Worm (Caenorhabditis elegans) whole organism, midembryonic: ENCODE measurements around the gene algn-13.

Experiments
- T22C8.4 ChIP-seq: fragments of 200-800 bp; sonication (Bioruptor generic); IDR thresholded peaks from 2 replicates; pipeline ENCODE4 v1.3.6; 2022; ENCODE audit warnings: missing genetic modification characterization, missing compliant biosample characterization
- cog-1 ChIP-seq: sonication (generic microtip); optimal IDR thresholded peaks from 2 replicates; lab custom pipeline; 2016; ENCODE audit warnings: missing genetic modification characterization, missing compliant biosample characterization
- flt-1 ChIP-seq: fragments of 200-800 bp; sonication (Bioruptor generic); IDR thresholded peaks from 2 replicates; pipeline ENCODE4 v1.3.6; 2022; ENCODE audit warnings: missing genetic modification characterization, missing compliant biosample characterization
- klf-2 ChIP-seq: fragments of 200-800 bp; sonication (Bioruptor generic); conservative IDR thresholded peaks from 2 replicates; pipeline ENCODE4 v1.3.6; 2022; ENCODE audit warnings: missing genetic modification reagents, missing genetic modification characterization, missing compliant biosample characterization
- med-1 ChIP-seq: sonication (generic microtip); optimal IDR thresholded peaks from 2 replicates; lab custom pipeline; 2017; ENCODE audit warnings: missing genetic modification characterization, mild to moderate bottlenecking, missing compliant biosample characterization, antibody characterized with exemption, missing genetic modification reagents; ENCODE audit not compliant: insufficient read depth
- ref-1 ChIP-seq: fragments of 200-800 bp; sonication (Bioruptor generic); conservative IDR thresholded peaks from 2 replicates; pipeline ENCODE4 v1.3.6; 2022; ENCODE audit warnings: missing genetic modification reagents, missing genetic modification characterization, missing compliant biosample characterization
- tab-1 ChIP-seq: fragments of 200-800 bp; sonication (Bioruptor generic); IDR thresholded peaks from 2 replicates; pipeline ENCODE4 v1.3.6; 2022; ENCODE audit warnings: missing genetic modification characterization, missing compliant biosample characterization
- ztf-23 ChIP-seq: fragments of 200-800 bp; sonication (Bioruptor generic); IDR thresholded peaks from 2 replicates; pipeline ENCODE4 v1.3.6; 2022; ENCODE audit warnings: missing genetic modification reagents, missing genetic modification characterization, missing compliant biosample characterization
- ztf-29 ChIP-seq: fragments of 200-800 bp; sonication (Bioruptor generic); IDR thresholded peaks from 2 replicates; pipeline ENCODE4 v1.3.6; 2022; ENCODE audit warnings: missing genetic modification reagents, missing genetic modification characterization, missing compliant biosample characterization

algn-13 gene

DNA sequence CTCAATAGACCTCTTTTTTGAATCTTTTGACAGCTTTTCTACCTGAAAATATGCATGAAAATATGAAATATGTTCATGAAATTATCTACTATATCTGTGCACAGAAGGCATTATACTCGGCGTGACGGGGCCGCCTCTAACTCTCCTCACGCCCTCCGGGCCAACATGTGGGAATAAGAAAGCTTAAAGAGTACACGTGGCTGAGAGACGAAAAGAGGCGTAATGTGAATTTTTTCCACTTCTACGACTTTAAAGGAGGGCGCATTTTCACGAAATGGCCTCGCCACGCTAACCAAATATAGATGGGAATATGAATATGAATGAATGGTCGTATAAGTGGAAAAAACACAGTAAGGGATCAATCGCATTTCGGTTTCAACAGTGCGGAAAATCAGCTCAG, 4.1 kb downstream of the algn-13 start:
- TF ChIP-seq klf-2 (GFP tag; lab: Robert Waterston, UW): no peak
- TF ChIP-seq tab-1 (GFP tag; lab: Robert Waterston, UW): no peak
- TF ChIP-seq ztf-29 (GFP tag; lab: Robert Waterston, UW): no peak
- no peak for TF ChIP-seq flt-1 (GFP tag; lab: Robert Waterston, UW)
- no peak for TF ChIP-seq ref-1 (GFP tag; lab: Robert Waterston, UW)
- no peak for TF ChIP-seq med-1

DNA sequence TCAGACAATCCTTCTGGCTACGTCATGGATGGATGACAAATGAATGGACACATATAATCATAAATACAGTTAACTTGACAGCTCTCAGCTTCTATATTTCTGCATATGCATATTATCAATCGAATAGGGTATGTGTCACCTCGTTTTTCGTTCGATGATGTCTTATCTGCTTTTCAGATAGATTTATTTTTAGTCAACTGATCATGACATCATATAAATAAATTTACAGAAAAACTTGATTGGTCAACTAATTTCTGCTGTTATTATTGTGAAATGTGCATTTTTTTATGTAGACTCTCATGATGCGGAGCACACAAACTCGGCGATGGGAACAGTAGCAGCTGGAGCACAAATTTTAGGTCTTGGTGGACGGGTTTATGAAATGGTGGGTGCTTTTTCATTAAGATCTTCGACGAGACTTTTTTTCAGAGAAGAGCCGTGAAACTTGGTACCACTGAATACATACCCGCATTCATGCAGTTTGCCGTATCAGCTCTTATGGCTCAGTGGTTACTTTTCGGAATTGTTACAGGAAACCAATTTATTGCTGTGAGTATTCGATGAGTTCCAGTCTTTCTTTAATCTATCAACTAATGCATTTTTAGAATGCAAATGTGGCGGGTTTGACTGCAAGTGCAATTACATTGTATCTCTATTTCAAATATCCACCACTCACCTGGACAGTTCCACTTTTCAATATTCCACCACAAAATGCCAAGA, 6.2 kb downstream of the algn-13 start:
- no peak for TF ChIP-seq ztf-23
- TF ChIP-seq T22C8.4 (GFP tag; lab: Robert Waterston, UW): no peak
- TF ChIP-seq ztf-29 (GFP tag; lab: Robert Waterston, UW): no peak
- no peak for TF ChIP-seq ref-1 (GFP tag; lab: Robert Waterston, UW)
- TF ChIP-seq flt-1 (GFP tag; lab: Robert Waterston, UW): no peak
- no peak for TF ChIP-seq tab-1 (GFP tag; lab: Robert Waterston, UW)
- TF ChIP-seq cog-1 (tag; lab: Kevin White, UChicago): no peak
- no peak for TF ChIP-seq klf-2 (GFP tag; lab: Robert Waterston, UW)
- TF ChIP-seq med-1: no peak

- TF ChIP-seq ztf-29 (GFP tag; lab: Robert Waterston, UW) (no peak), flt-1 (GFP tag; lab: Robert Waterston, UW) (no peak), tab-1 (GFP tag; lab: Robert Waterston, UW) (no peak), ztf-23 (no peak), T22C8.4 (GFP tag; lab: Robert Waterston, UW) (no peak), klf-2 (GFP tag; lab: Robert Waterston, UW) (no peak), ref-1 (GFP tag; lab: Robert Waterston, UW) (no peak), med-1 (no peak), cog-1 (tag; lab: Kevin White, UChicago) (no peak)
Observed at ce11 chrV:13954056-13954455, 7.7 kb downstream of the algn-13 start, which contains the start of gene swt-6. swt-6 (plus strand) TSS chrV:13954356.

- TF ChIP-seq ztf-29 (GFP tag; lab: Robert Waterston, UW) (no peak), ztf-23 (no peak), klf-2 (GFP tag; lab: Robert Waterston, UW) (no peak), ref-1 (GFP tag; lab: Robert Waterston, UW) (no peak), cog-1 (tag; lab: Kevin White, UChicago) (no peak), med-1 (no peak), tab-1 (GFP tag; lab: Robert Waterston, UW) (no peak), flt-1 (GFP tag; lab: Robert Waterston, UW) (no peak), T22C8.4 (GFP tag; lab: Robert Waterston, UW) (no peak)
Observed at ce11 chrV:13953191-13953590, 8.6 kb downstream of the algn-13 start, which contains the start of gene R10D12.8. R10D12.8 (minus strand) TSS chrV:13953291.

- no peak for TF ChIP-seq T22C8.4 (GFP tag; lab: Robert Waterston, UW)
- TF ChIP-seq flt-1 (GFP tag; lab: Robert Waterston, UW): no peak
- no peak for TF ChIP-seq tab-1 (GFP tag; lab: Robert Waterston, UW)
- TF ChIP-seq cog-1 (tag; lab: Kevin White, UChicago): no peak
- TF ChIP-seq ref-1 (GFP tag; lab: Robert Waterston, UW): no peak
- TF ChIP-seq ztf-23: no peak
- no peak for TF ChIP-seq med-1
- TF ChIP-seq ztf-29 (GFP tag; lab: Robert Waterston, UW): no peak
- no peak for TF ChIP-seq klf-2 (GFP tag; lab: Robert Waterston, UW)
Observed at ce11 chrV:13949752-13950151, 12.0 kb downstream of the algn-13 start, which contains the start of gene R10D12.7. R10D12.7 (plus strand) TSS chrV:13950052.

DNA sequence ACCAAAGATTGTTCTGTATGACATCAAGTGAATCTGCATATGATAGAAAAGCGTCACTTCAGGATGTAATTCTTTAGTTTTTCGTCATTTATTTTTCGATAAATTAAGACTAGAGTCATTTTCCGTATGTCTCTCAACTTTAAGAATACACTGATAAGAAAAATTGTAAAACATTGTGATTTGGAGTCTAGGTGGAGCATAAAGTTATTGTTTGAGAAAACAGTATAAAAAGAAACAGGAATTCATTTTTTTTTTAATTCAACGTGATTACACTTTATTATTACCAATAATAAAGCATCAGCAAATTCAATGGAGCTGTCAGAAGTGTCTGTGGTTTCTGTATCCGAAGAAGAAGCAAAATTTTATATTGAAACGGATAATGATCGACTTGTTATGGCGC, 12.8 kb downstream of the algn-13 start, which contains the start of gene R10D12.6:
R10D12.6 (plus strand) TSS at position 301 of the 400 bp plus-strand sequence.
- TF ChIP-seq ref-1 (GFP tag; lab: Robert Waterston, UW): no peak

- TF ChIP-seq tab-1 (GFP tag; lab: Robert Waterston, UW): no peak
- no peak for TF ChIP-seq cog-1 (tag; lab: Kevin White, UChicago)
- TF ChIP-seq ztf-29 (GFP tag; lab: Robert Waterston, UW): no peak
- no peak for TF ChIP-seq ref-1 (GFP tag; lab: Robert Waterston, UW)
- no peak for TF ChIP-seq med-1
- TF ChIP-seq klf-2 (GFP tag; lab: Robert Waterston, UW): no peak
- no peak for TF ChIP-seq ztf-23
- no peak for TF ChIP-seq flt-1 (GFP tag; lab: Robert Waterston, UW)
Observed at ce11 chrV:13946385-13947019, 15.3 kb downstream of the algn-13 start, which contains the start of the genes srx-10 and clec-226. srx-10 (minus strand) TSS chrV:13946485. clec-226 (plus strand) TSS chrV:13946969.

DNA sequence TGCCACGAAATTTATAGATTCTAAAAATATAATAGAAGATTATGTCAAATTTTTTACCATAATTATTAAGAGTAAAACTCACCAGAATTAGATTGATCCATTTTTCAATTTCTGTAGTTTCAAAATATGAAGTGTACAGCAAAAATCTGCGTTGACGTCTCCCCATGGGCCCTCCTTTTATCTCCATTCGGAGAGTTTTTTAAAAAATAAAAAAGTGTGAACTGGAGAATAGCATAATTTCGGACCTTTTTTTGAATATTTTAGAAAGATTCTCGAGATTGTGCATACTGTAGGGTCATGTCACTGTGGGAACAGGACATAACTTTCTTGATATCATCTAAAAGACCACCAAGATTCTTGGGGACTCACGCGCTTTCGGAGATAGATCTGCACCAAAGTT, 19.7 kb downstream of the algn-13 start, which contains the start of gene dpr-1:
dpr-1 (minus strand) TSS at position 101 of the 400 bp plus-strand sequence.
- no peak for TF ChIP-seq ztf-23
- TF ChIP-seq klf-2 (GFP tag; lab: Robert Waterston, UW): no peak

ce11 chrV:13936850-13937249, 24.9 kb downstream of the algn-13 start, which contains the start of gene srw-145:
srw-145 (plus strand) TSS chrV:13937150.
- TF ChIP-seq T22C8.4 (GFP tag; lab: Robert Waterston, UW) (no peak), ztf-29 (GFP tag; lab: Robert Waterston, UW) (no peak), ref-1 (GFP tag; lab: Robert Waterston, UW) (no peak), klf-2 (GFP tag; lab: Robert Waterston, UW) (no peak), flt-1 (GFP tag; lab: Robert Waterston, UW) (no peak), med-1 (no peak), ztf-23 (no peak), tab-1 (GFP tag; lab: Robert Waterston, UW) (no peak), cog-1 (tag; lab: Kevin White, UChicago) (no peak)
